Fruit fly (Drosophila melanogaster) whole organism, embryonic: ENCODE results near the gene CG5665.
A peak's percentile ranks its signal among the peaks of the same experiment; 100 is the strongest.

Experiments used
- Aef1 ChIP-seq: fragments of 200-800 bp; sonication (Bioruptor generic); IDR thresholded peaks from 3 replicates; pipeline ENCODE4 v1.3.6; 2022; ENCODE audit warnings: missing biosample characterization, missing genetic modification characterization
- BEAF-32 ChIP-seq: fragments of 200-800 bp; sonication (Bioruptor generic); optimal IDR thresholded peaks from 3 replicates; lab custom pipeline; 2017; ENCODE audit warnings: missing biosample characterization, missing genetic modification characterization, mild to moderate bottlenecking, moderate library complexity, missing genetic modification reagents
- Bdp1 ChIP-seq: fragments of 200-800 bp; sonication (Bioruptor generic); optimal IDR thresholded peaks from 3 replicates; lab custom pipeline; 2016; ENCODE audit warnings: missing biosample characterization, missing genetic modification characterization
- C15 ChIP-seq: fragments of 200-800 bp; sonication (Bioruptor generic); IDR thresholded peaks from 3 replicates; pipeline ENCODE4 v1.3.6; 2022; ENCODE audit warnings: missing biosample characterization, missing genetic modification characterization
- CG10267 ChIP-seq: fragments of 200-800 bp; sonication (Bioruptor generic); optimal IDR thresholded peaks from 2 replicates; lab custom pipeline; 2018; ENCODE audit warnings: missing biosample characterization, mild to moderate bottlenecking, missing genetic modification characterization, moderate library complexity
- CG10366 ChIP-seq: fragments of 200-800 bp; sonication (Bioruptor generic); IDR thresholded peaks from 2 replicates; pipeline ENCODE4 v1.3.6; 2022; ENCODE audit warnings: missing biosample characterization, missing genetic modification characterization
- CG10979 ChIP-seq: fragments of 200-800 bp; sonication (Bioruptor generic); optimal IDR thresholded peaks from 2 replicates; lab custom pipeline; 2018; ENCODE audit warnings: missing biosample characterization, mild to moderate bottlenecking, missing genetic modification characterization, moderate library complexity
- CG11085 ChIP-seq: fragments of 200-800 bp; sonication (Bioruptor generic); IDR thresholded peaks from 2 replicates; pipeline ENCODE4 v1.3.6; 2022; ENCODE audit warnings: missing biosample characterization, missing genetic modification characterization
- CG11504 ChIP-seq: fragments of 200-800 bp; sonication (Bioruptor generic); optimal IDR thresholded peaks from 3 replicates; lab custom pipeline; 2019; ENCODE audit warnings: missing biosample characterization, mild to moderate bottlenecking, missing genetic modification characterization, moderate library complexity
- CG12391 ChIP-seq: fragments of 200-800 bp; sonication (Bioruptor generic); optimal IDR thresholded peaks from 3 replicates; lab custom pipeline; 2018; ENCODE audit warnings: missing biosample characterization, mild to moderate bottlenecking, missing genetic modification characterization, moderate library complexity
- CG13296 ChIP-seq: fragments of 200-800 bp; sonication (Bioruptor generic); optimal IDR thresholded peaks from 3 replicates; lab custom pipeline; 2018; ENCODE audit warnings: missing biosample characterization, mild to moderate bottlenecking, missing genetic modification characterization
- CG14050 ChIP-seq: fragments of 200-800 bp; sonication (Bioruptor generic); IDR thresholded peaks from 3 replicates; pipeline ENCODE4 v1.3.6; 2022; ENCODE audit warnings: missing biosample characterization, missing genetic modification characterization
- CG15514 ChIP-seq: fragments of 200-800 bp; sonication (Bioruptor generic); optimal IDR thresholded peaks from 3 replicates; lab custom pipeline; 2017; ENCODE audit warnings: missing biosample characterization, missing genetic modification characterization, mild to moderate bottlenecking, moderate library complexity, missing genetic modification reagents
- CG16813 ChIP-seq: fragments of 200-800 bp; sonication (Bioruptor generic); IDR thresholded peaks from 3 replicates; pipeline ENCODE4 v1.3.6; 2022; ENCODE audit warnings: missing biosample characterization, missing genetic modification characterization; ENCODE audit not compliant: partially characterized antibody
- CG1792 ChIP-seq: fragments of 200-800 bp; sonication (Bioruptor generic); optimal IDR thresholded peaks from 2 replicates; lab custom pipeline; 2016; ENCODE audit warnings: missing biosample characterization, missing genetic modification characterization
- CG2120 ChIP-seq: fragments of 200-800 bp; sonication (Bioruptor generic); optimal IDR thresholded peaks from 3 replicates; lab custom pipeline; 2016; ENCODE audit warnings: missing biosample characterization, missing genetic modification characterization
- CG31224 ChIP-seq: fragments of 200-800 bp; sonication (Bioruptor generic); IDR thresholded peaks from 2 replicates; pipeline ENCODE4 v1.3.6; 2022; ENCODE audit warnings: missing biosample characterization, missing genetic modification characterization
- CG31388 ChIP-seq: fragments of 200-800 bp; sonication (Bioruptor generic); optimal IDR thresholded peaks from 2 replicates; lab custom pipeline; 2016; ENCODE audit warnings: missing biosample characterization, missing genetic modification characterization
- CG3281 ChIP-seq: fragments of 200-800 bp; sonication (Bioruptor generic); optimal IDR thresholded peaks from 3 replicates; lab custom pipeline; 2017; ENCODE audit warnings: missing biosample characterization, mild to moderate bottlenecking, missing genetic modification characterization
- CG34224 ChIP-seq: fragments of 200-800 bp; sonication (Bioruptor generic); IDR thresholded peaks from 3 replicates; pipeline ENCODE4 v1.3.6; 2022; ENCODE audit warnings: missing biosample characterization, missing genetic modification characterization; ENCODE audit not compliant: partially characterized antibody
- CG4854 ChIP-seq: fragments of 200-800 bp; sonication (Bioruptor generic); optimal IDR thresholded peaks from 2 replicates; lab custom pipeline; 2016; ENCODE audit warnings: missing biosample characterization, missing genetic modification characterization, inconsistent platforms
- CG8388 ChIP-seq: fragments of 200-800 bp; sonication (Bioruptor generic); optimal IDR thresholded peaks from 2 replicates; lab custom pipeline; 2019; ENCODE audit warnings: missing biosample characterization, mild to moderate bottlenecking, missing genetic modification characterization, moderate library complexity
- CHES-1-like ChIP-seq: fragments of 200-800 bp; sonication (Bioruptor generic); optimal IDR thresholded peaks from 2 replicates; lab custom pipeline; 2016; ENCODE audit warnings: missing biosample characterization, missing genetic modification characterization
- Dref ChIP-seq: fragments of 200-800 bp; sonication (Bioruptor generic); IDR thresholded peaks from 2 replicates; pipeline ENCODE4 v1.3.6; 2022; ENCODE audit warnings: missing biosample characterization, missing genetic modification characterization
- ERR ChIP-seq: fragments of 200-800 bp; sonication (Bioruptor generic); optimal IDR thresholded peaks from 2 replicates; lab custom pipeline; 2016; ENCODE audit warnings: missing biosample characterization, missing genetic modification characterization
- Elba2 ChIP-seq: fragments of 200-800 bp; sonication (Bioruptor generic); optimal IDR thresholded peaks from 3 replicates; lab custom pipeline; 2016; ENCODE audit warnings: missing biosample characterization, missing genetic modification characterization
- HLH54F ChIP-seq: fragments of 200-800 bp; sonication (Bioruptor generic); optimal IDR thresholded peaks from 3 replicates; lab custom pipeline; 2016; ENCODE audit warnings: missing biosample characterization, missing genetic modification characterization
- Hey ChIP-seq: fragments of 200-800 bp; sonication (Bioruptor generic); optimal IDR thresholded peaks from 3 replicates; lab custom pipeline; 2018; ENCODE audit warnings: missing biosample characterization, mild to moderate bottlenecking, missing genetic modification characterization
- Hsf ChIP-seq: fragments of 200-800 bp; sonication (Bioruptor generic); optimal IDR thresholded peaks from 3 replicates; lab custom pipeline; 2016; ENCODE audit warnings: missing biosample characterization, missing genetic modification characterization
- MBD-R2 ChIP-seq: fragments of 200-800 bp; sonication (Bioruptor generic); IDR thresholded peaks from 2 replicates; pipeline ENCODE4 v1.3.6; 2022; ENCODE audit warnings: missing biosample characterization, missing genetic modification characterization
- Nf-YA ChIP-seq: fragments of 200-800 bp; sonication (Bioruptor generic); IDR thresholded peaks from 2 replicates; pipeline ENCODE4 v1.3.6; 2022; ENCODE audit warnings: missing biosample characterization, missing genetic modification characterization
- Nf-YC ChIP-seq: fragments of 200-800 bp; optimal IDR thresholded peaks from 3 replicates; lab custom pipeline; 2019; ENCODE audit warnings: missing biosample characterization, mild to moderate bottlenecking, missing genetic modification characterization, moderate library complexity
- Rfx ChIP-seq: fragments of 200-800 bp; sonication (Bioruptor generic); IDR thresholded peaks from 2 replicates; pipeline ENCODE4 v1.3.6; 2022; ENCODE audit warnings: missing biosample characterization, missing genetic modification characterization
- Sox100B ChIP-seq: fragments of 200-800 bp; sonication (Bioruptor generic); optimal IDR thresholded peaks from 3 replicates; lab custom pipeline; 2018; ENCODE audit warnings: missing biosample characterization, mild to moderate bottlenecking, missing genetic modification characterization
- TFAM ChIP-seq: fragments of 200-800 bp; sonication (Bioruptor generic); optimal IDR thresholded peaks from 2 replicates; lab custom pipeline; 2017; ENCODE audit warnings: missing biosample characterization, missing genetic modification characterization, inconsistent platforms
- Trl ChIP-seq, 3 experiments: fragments of >200 bp in 2 of 3; fragments of 200-800 bp in 1 of 3; sonication (Bioruptor generic) in 1 of 3; optimal IDR thresholded peaks; 2 replicates in 1 of 3; 3 replicates in 2 of 3; lab custom pipeline; 2016 to 2017; ENCODE audit warnings: missing biosample characterization in 1 of 3, missing genetic modification characterization in 1 of 3
- ac ChIP-seq: fragments of 200-800 bp; sonication (Bioruptor generic); optimal IDR thresholded peaks from 3 replicates; lab custom pipeline; 2017; ENCODE audit warnings: missing biosample characterization, mild to moderate bottlenecking, missing genetic modification characterization
- ash1 ChIP-seq: fragments of 200-800 bp; sonication (Bioruptor generic); optimal IDR thresholded peaks from 2 replicates; lab custom pipeline; 2018; ENCODE audit warnings: missing biosample characterization, mild to moderate bottlenecking, missing genetic modification characterization
- az2 ChIP-seq: fragments of 200-800 bp; sonication (Bioruptor generic); optimal IDR thresholded peaks from 3 replicates; lab custom pipeline; 2016; ENCODE audit warnings: missing biosample characterization, missing genetic modification characterization
- bcd ChIP-seq: fragments of 200-800 bp; sonication (Bioruptor generic); optimal IDR thresholded peaks from 2 replicates; lab custom pipeline; 2017; ENCODE audit warnings: missing biosample characterization, mild to moderate bottlenecking, missing genetic modification characterization
- crp ChIP-seq, 2 experiments: fragments of 200-800 bp; sonication (Bioruptor generic); optimal IDR thresholded peaks; 2 replicates in 1 of 2; 3 replicates in 1 of 2; lab custom pipeline; 2017; ENCODE audit warnings: missing biosample characterization in 2 of 2, missing genetic modification characterization in 2 of 2, mild to moderate bottlenecking in 1 of 2, moderate library complexity in 1 of 2
- dimm ChIP-seq: fragments of 200-800 bp; sonication (Bioruptor generic); IDR thresholded peaks from 2 replicates; pipeline ENCODE4 v1.3.6; 2022; ENCODE audit warnings: missing biosample characterization, missing genetic modification characterization
- fu2 ChIP-seq: fragments of 200-800 bp; sonication (Bioruptor generic); optimal IDR thresholded peaks from 2 replicates; lab custom pipeline; 2016; ENCODE audit warnings: missing biosample characterization, missing genetic modification characterization
- kay ChIP-seq: fragments of 200-800 bp; sonication (Bioruptor generic); optimal IDR thresholded peaks from 2 replicates; lab custom pipeline; 2016; ENCODE audit warnings: missing biosample characterization, missing genetic modification characterization
- row ChIP-seq: fragments of 200-800 bp; sonication (Bioruptor generic); IDR thresholded peaks from 3 replicates; pipeline ENCODE4 v1.3.6; 2022; ENCODE audit warnings: missing biosample characterization, missing genetic modification characterization
- slbo ChIP-seq: fragments of 200-800 bp; sonication (Bioruptor generic); IDR thresholded peaks from 2 replicates; pipeline ENCODE4 v1.3.6; 2022; ENCODE audit warnings: missing biosample characterization, missing genetic modification characterization
- vvl ChIP-seq: fragments of 200-800 bp; sonication (Bioruptor generic); IDR thresholded peaks from 2 replicates; pipeline ENCODE4 v1.3.6; 2022; ENCODE audit warnings: missing biosample characterization, missing genetic modification characterization
- wdn ChIP-seq: fragments of 200-800 bp; sonication (Bioruptor generic); IDR thresholded peaks from 2 replicates; pipeline ENCODE4 v1.3.6; 2022; ENCODE audit warnings: missing biosample characterization, missing genetic modification characterization
- wek ChIP-seq: fragments of 200-800 bp; sonication (Bioruptor generic); optimal IDR thresholded peaks from 3 replicates; lab custom pipeline; 2018; ENCODE audit warnings: missing biosample characterization, mild to moderate bottlenecking, missing genetic modification characterization, moderate library complexity
- zen2 ChIP-seq: fragments of 200-800 bp; sonication (Bioruptor generic); IDR thresholded peaks from 3 replicates; pipeline ENCODE4 v1.3.6; 2022; ENCODE audit warnings: missing biosample characterization, missing genetic modification characterization; ENCODE audit not compliant: partially characterized antibody

CG5665 gene

dm6 chr3L:20313469-20313868 is 44.8 kb upstream of the CG5665 start, which contains the start of gene alphaSnap (continued):
- TF ChIP-seq CG10979 (tag; lab: Kevin White, UChicago) (peak; percentile 9), CG13296 (GFP tag; lab: Kevin White, UChicago) (no peak), slbo (GFP tag; lab: Robert Waterston, UW) (peak; percentile 49), HLH54F (GFP tag; lab: Kevin White, UChicago) (peak; percentile 31), Elba2 (GFP tag; lab: Kevin White, UChicago) (peak; percentile 66), row (GFP tag; lab: Robert Waterston, UW) (peak; percentile 34; the same call in 1 of the 3 replicates), CG14050 (GFP tag; lab: Robert Waterston, UW) (no peak), vvl (GFP tag; lab: Robert Waterston, UW) (peak; percentile 67; the same call in 1 of the 2 replicates), Hsf (peak; percentile 51), CG2120 (peak; percentile 50), CG10366 (GFP tag; lab: Robert Waterston, UW) (0 out of 2 replicates have a peak, but pooled peaks have one; percentile 15), Rfx (GFP tag; lab: Robert Waterston, UW) (peak; percentile 61), CG11504 (tag; lab: Kevin White, UChicago) (no peak), crp (GFP tag; optimal IDR thresholded peaks at IDR 0.05; lab: Kevin White, UChicago) (peak in 1 of 2 experiments; percentile 47), Aef1 (no peak), ac (GFP tag; lab: Kevin White, UChicago) (peak; percentile 68), Nf-YC (tag; lab: Kevin White, UChicago) (peak; percentile 16), CG15514 (GFP tag; lab: Kevin White, UChicago) (peak; percentile 74), CG3281 (GFP tag; lab: Kevin White, UChicago) (no peak), CG16813 (GFP tag; lab: Robert Waterston, UW) (peak; percentile 36; the same call in 1 of the 3 replicates), Hey (tag; lab: Kevin White, UChicago) (no peak), CG11085 (GFP tag; lab: Robert Waterston, UW) (no peak), CG8388 (GFP tag; lab: Kevin White, UChicago) (no peak), fu2 (GFP tag; lab: Kevin White, UChicago) (peak; percentile 34), dimm (GFP tag; lab: Robert Waterston, UW) (no peak), CG34224 (GFP tag; lab: Robert Waterston, UW) (peak; percentile 36; the same call in 1 of the 3 replicates), TFAM (GFP tag; lab: Kevin White, UChicago) (no peak), CHES-1-like (peak; percentile 18), CG10267 (tag; lab: Kevin White, UChicago) (peak; percentile 98), CG1792 (GFP tag; lab: Kevin White, UChicago) (no peak), CG31224 (GFP tag; lab: Robert Waterston, UW) (no peak), C15 (no peak), ERR (GFP tag; lab: Kevin White, UChicago) (peak; percentile 30), Nf-YA (GFP tag; lab: Robert Waterston, UW) (no peak), kay (peak; percentile 76), bcd (GFP tag; lab: Kevin White, UChicago) (no peak), Sox100B (GFP tag; lab: Kevin White, UChicago) (no peak), Bdp1 (peak; percentile 6), CG12391 (tag; lab: Kevin White, UChicago) (peak; percentile 23), Trl (optimal IDR thresholded peaks at IDR 0.05; lab: Kevin White, UChicago) (no peak), Trl (GFP tag; optimal IDR thresholded peaks at IDR 0.05; lab: Kevin White, UChicago) (peak; percentile 36), wek (GFP tag; lab: Kevin White, UChicago) (peak; percentile 2), CG31388 (GFP tag; lab: Kevin White, UChicago) (no peak), zen2 (GFP tag; lab: Robert Waterston, UW) (no peak), ash1 (GFP tag; lab: Kevin White, UChicago) (no peak), wdn (GFP tag; lab: Robert Waterston, UW) (no peak), BEAF-32 (peak; percentile 60), MBD-R2 (GFP tag; lab: Robert Waterston, UW) (peak; percentile 83), CG4854 (GFP tag; lab: Kevin White, UChicago) (no peak), Dref (GFP tag; lab: Robert Waterston, UW) (0 out of 2 replicates have a peak, but pooled peaks have one; percentile 28), az2 (GFP tag; lab: Kevin White, UChicago) (peak; percentile 37)
